Fruit fly (Drosophila melanogaster) whole organism, embryonic: ENCODE data around the gene Kr-h1.

Experiments used
- Bteb2 ChIP-seq: fragments of 200-800 bp; sonication (Bioruptor generic); optimal IDR thresholded peaks from 2 replicates; lab custom pipeline; 2016; ENCODE audit warnings: missing biosample characterization, missing genetic modification characterization
- CG1233 ChIP-seq: fragments of 200-800 bp; sonication (Bioruptor generic); optimal IDR thresholded peaks from 4 replicates; lab custom pipeline; 2018; ENCODE audit warnings: missing biosample characterization, mild to moderate bottlenecking, missing genetic modification characterization
- CG12769 ChIP-seq: fragments of 200-800 bp; sonication (Bioruptor generic); optimal IDR thresholded peaks from 2 replicates; lab custom pipeline; 2019; ENCODE audit warnings: missing biosample characterization, mild to moderate bottlenecking, missing genetic modification characterization, moderate library complexity
- CG13424 ChIP-seq: fragments of 200-800 bp; sonication (Bioruptor generic); optimal IDR thresholded peaks from 2 replicates; lab custom pipeline; 2019; ENCODE audit warnings: missing biosample characterization, mild to moderate bottlenecking, missing genetic modification characterization, moderate library complexity
- CG14014 ChIP-seq: fragments of 200-800 bp; sonication (Bioruptor generic); IDR thresholded peaks from 2 replicates; pipeline ENCODE4 v1.3.6; 2022; ENCODE audit warnings: missing biosample characterization, missing genetic modification characterization
- CG14965 ChIP-seq: fragments of 200-800 bp; sonication (Bioruptor generic); optimal IDR thresholded peaks from 2 replicates; lab custom pipeline; 2016; ENCODE audit warnings: missing biosample characterization, missing genetic modification characterization, borderline replicate concordance
- CG15514 ChIP-seq: fragments of 200-800 bp; sonication (Bioruptor generic); optimal IDR thresholded peaks from 3 replicates; lab custom pipeline; 2017; ENCODE audit warnings: missing biosample characterization, missing genetic modification characterization, mild to moderate bottlenecking, moderate library complexity, missing genetic modification reagents
- CG15601 ChIP-seq: fragments of 200-800 bp; sonication (Bioruptor generic); optimal IDR thresholded peaks from 3 replicates; lab custom pipeline; 2019; ENCODE audit warnings: missing biosample characterization, mild to moderate bottlenecking, missing genetic modification characterization, moderate library complexity
- CG1603 ChIP-seq: fragments of 200-800 bp; sonication (Bioruptor generic); optimal IDR thresholded peaks from 2 replicates; lab custom pipeline; 2019; ENCODE audit warnings: missing biosample characterization, mild to moderate bottlenecking, missing genetic modification characterization, moderate library complexity
- CG17361 ChIP-seq: fragments of 200-800 bp; sonication (Bioruptor generic); IDR thresholded peaks from 3 replicates; pipeline ENCODE4 v1.3.6; 2022; ENCODE audit warnings: missing biosample characterization, missing genetic modification characterization
- CG2678 ChIP-seq: fragments of 200-800 bp; sonication (Bioruptor generic); optimal IDR thresholded peaks from 3 replicates; lab custom pipeline; 2019; ENCODE audit warnings: missing biosample characterization, mild to moderate bottlenecking, missing genetic modification characterization, moderate library complexity
- CG30020 ChIP-seq: fragments of 200-800 bp; optimal IDR thresholded peaks from 2 replicates; lab custom pipeline; 2019; ENCODE audit warnings: missing biosample characterization, mild to moderate bottlenecking, missing genetic modification characterization, moderate library complexity
- CG31365 ChIP-seq: fragments of 200-800 bp; sonication (Bioruptor generic); optimal IDR thresholded peaks from 2 replicates; lab custom pipeline; 2018; ENCODE audit warnings: missing biosample characterization, mild to moderate bottlenecking, missing genetic modification characterization
- CG32532 ChIP-seq: fragments of 200-800 bp; sonication (Bioruptor generic); IDR thresholded peaks from 2 replicates; pipeline ENCODE4 v1.3.6; 2022; ENCODE audit warnings: missing biosample characterization, missing genetic modification characterization
- CG4617 ChIP-seq: fragments of 200-800 bp; sonication (Bioruptor generic); optimal IDR thresholded peaks from 3 replicates; lab custom pipeline; 2016; ENCODE audit warnings: missing biosample characterization, missing genetic modification characterization, borderline replicate concordance
- CG4854 ChIP-seq: fragments of 200-800 bp; sonication (Bioruptor generic); optimal IDR thresholded peaks from 2 replicates; lab custom pipeline; 2016; ENCODE audit warnings: missing biosample characterization, missing genetic modification characterization, inconsistent platforms
- CG7839 ChIP-seq: fragments of 200-800 bp; sonication (Bioruptor generic); optimal IDR thresholded peaks from 3 replicates; lab custom pipeline; 2018; ENCODE audit warnings: missing biosample characterization, mild to moderate bottlenecking, missing genetic modification characterization, moderate library complexity
- CG7928 ChIP-seq: fragments of 200-800 bp; sonication (Bioruptor generic); optimal IDR thresholded peaks from 2 replicates; lab custom pipeline; 2017; ENCODE audit warnings: missing biosample characterization, mild to moderate bottlenecking, missing genetic modification characterization
- CG9797 ChIP-seq: fragments of 200-800 bp; sonication (Bioruptor generic); optimal IDR thresholded peaks from 3 replicates; lab custom pipeline; 2018; ENCODE audit warnings: missing biosample characterization, mild to moderate bottlenecking, missing genetic modification characterization
- CHES-1-like ChIP-seq: fragments of 200-800 bp; sonication (Bioruptor generic); optimal IDR thresholded peaks from 2 replicates; lab custom pipeline; 2016; ENCODE audit warnings: missing biosample characterization, missing genetic modification characterization
- CoRest ChIP-seq: fragments of 200-800 bp; sonication (Bioruptor generic); optimal IDR thresholded peaks from 3 replicates; lab custom pipeline; 2018; ENCODE audit warnings: missing biosample characterization, mild to moderate bottlenecking, missing genetic modification characterization, moderate library complexity
- Dip3 ChIP-seq: fragments of 200-800 bp; sonication (Bioruptor generic); optimal IDR thresholded peaks from 3 replicates; lab custom pipeline; 2016; ENCODE audit warnings: missing biosample characterization, missing genetic modification characterization
- Drgx ChIP-seq: fragments of 200-800 bp; sonication (Bioruptor generic); IDR thresholded peaks from 2 replicates; pipeline ENCODE4 v1.3.6; 2022; ENCODE audit warnings: missing biosample characterization, missing genetic modification characterization
- Ets65A ChIP-seq: fragments of 200-800 bp; sonication (Bioruptor generic); peaks from one replicate; lab custom pipeline; 2016; ENCODE audit warnings: missing biosample characterization, missing genetic modification characterization
- Fer1 ChIP-seq: fragments of 200-800 bp; sonication (Bioruptor generic); optimal IDR thresholded peaks from 2 replicates; lab custom pipeline; 2017; ENCODE audit warnings: missing biosample characterization, mild to moderate bottlenecking, missing genetic modification characterization
- HLH54F ChIP-seq: fragments of 200-800 bp; sonication (Bioruptor generic); optimal IDR thresholded peaks from 3 replicates; lab custom pipeline; 2016; ENCODE audit warnings: missing biosample characterization, missing genetic modification characterization
- MBD-R2 ChIP-seq: fragments of 200-800 bp; sonication (Bioruptor generic); IDR thresholded peaks from 2 replicates; pipeline ENCODE4 v1.3.6; 2022; ENCODE audit warnings: missing biosample characterization, missing genetic modification characterization
- Mes4 ChIP-seq: fragments of 200-800 bp; sonication (Bioruptor generic); optimal IDR thresholded peaks from 2 replicates; lab custom pipeline; 2016; ENCODE audit warnings: missing biosample characterization, missing genetic modification characterization
- Pdp1 ChIP-seq, 2 experiments: fragments of 200-800 bp; sonication (Bioruptor generic); optimal IDR thresholded peaks; 3 replicates each; lab custom pipeline; 2016; ENCODE audit warnings: missing biosample characterization in 2 of 2, missing genetic modification characterization in 2 of 2, mild to moderate bottlenecking in 1 of 2, moderate library complexity in 1 of 2
- Sin3A ChIP-seq: fragments of >200 bp; optimal IDR thresholded peaks from 2 replicates; lab custom pipeline; 2018
- Six4 ChIP-seq: fragments of 200-800 bp; sonication (Bioruptor generic); optimal IDR thresholded peaks from 2 replicates; lab custom pipeline; 2016; ENCODE audit warnings: missing biosample characterization, missing genetic modification characterization
- Sry-β ChIP-seq: fragments of 200-800 bp; sonication (Bioruptor generic); optimal IDR thresholded peaks from 2 replicates; lab custom pipeline; 2018; ENCODE audit warnings: missing biosample characterization, mild to moderate bottlenecking, missing genetic modification characterization, moderate library complexity
- Sry-δ ChIP-seq: fragments of 200-800 bp; sonication (Bioruptor generic); optimal IDR thresholded peaks from 2 replicates; lab custom pipeline; 2016; ENCODE audit warnings: missing biosample characterization, missing genetic modification characterization
- amos ChIP-seq: fragments of 200-800 bp; sonication (Bioruptor generic); IDR thresholded peaks from 2 replicates; pipeline ENCODE4 v1.3.6; 2022; ENCODE audit warnings: missing biosample characterization, missing genetic modification characterization; ENCODE audit not compliant: partially characterized antibody
- chinmo ChIP-seq: fragments of 200-800 bp; sonication (Bioruptor generic); IDR thresholded peaks from 4 replicates; pipeline ENCODE4 v1.3.6; 2022; ENCODE audit warnings: missing biosample characterization, missing genetic modification characterization; ENCODE audit not compliant: partially characterized antibody
- dmrt11E ChIP-seq: fragments of 200-800 bp; sonication (Bioruptor generic); optimal IDR thresholded peaks from 3 replicates; lab custom pipeline; 2018; ENCODE audit warnings: missing biosample characterization, mild to moderate bottlenecking, missing genetic modification characterization, moderate library complexity
- dpn ChIP-seq, 2 experiments: fragments of 200-800 bp; sonication (Bioruptor generic); optimal IDR thresholded peaks; 3 replicates each; lab custom pipeline; 2016; ENCODE audit warnings: missing biosample characterization in 2 of 2, missing genetic modification characterization in 2 of 2
- emc ChIP-seq: fragments of 200-800 bp; sonication (Bioruptor generic); optimal IDR thresholded peaks from 2 replicates; lab custom pipeline; 2016; ENCODE audit warnings: missing biosample characterization, missing genetic modification characterization
- gem ChIP-seq: fragments of 200-800 bp; sonication (Bioruptor generic); optimal IDR thresholded peaks from 2 replicates; lab custom pipeline; 2019; ENCODE audit warnings: missing biosample characterization, mild to moderate bottlenecking, missing genetic modification characterization, moderate library complexity
- gfzf ChIP-seq: fragments of 200-800 bp; sonication (Bioruptor generic); optimal IDR thresholded peaks from 2 replicates; lab custom pipeline; 2016; ENCODE audit warnings: missing biosample characterization, mild to moderate bottlenecking, missing genetic modification characterization, moderate library complexity
- gro ChIP-seq: fragments of 200-800 bp; sonication (Bioruptor generic); optimal IDR thresholded peaks from 2 replicates; lab custom pipeline; 2016; ENCODE audit warnings: missing biosample characterization, missing genetic modification characterization
- hb ChIP-seq: fragments of 200-800 bp; sonication (Bioruptor generic); IDR thresholded peaks from 3 replicates; pipeline ENCODE4 v1.3.6; 2022; ENCODE audit warnings: missing biosample characterization, missing genetic modification characterization; ENCODE audit not compliant: partially characterized antibody
- knrl ChIP-seq: fragments of 200-800 bp; sonication (Bioruptor generic); IDR thresholded peaks from 3 replicates; pipeline ENCODE4 v1.3.6; 2022; ENCODE audit warnings: missing biosample characterization, missing genetic modification characterization; ENCODE audit not compliant: partially characterized antibody
- lbe ChIP-seq: fragments of 200-800 bp; sonication (Bioruptor generic); optimal IDR thresholded peaks from 2 replicates; lab custom pipeline; 2016; ENCODE audit warnings: missing biosample characterization, mild to moderate bottlenecking, missing genetic modification characterization
- nmo ChIP-seq: fragments of 200-800 bp; sonication (Bioruptor generic); optimal IDR thresholded peaks from 2 replicates; lab custom pipeline; 2018; ENCODE audit warnings: missing biosample characterization, mild to moderate bottlenecking, missing genetic modification characterization, moderate library complexity
- phol ChIP-seq: fragments of 200-800 bp; sonication (Bioruptor generic); optimal IDR thresholded peaks from 3 replicates; lab custom pipeline; 2018; ENCODE audit warnings: missing biosample characterization, mild to moderate bottlenecking, missing genetic modification characterization, moderate library complexity
- sd ChIP-seq: fragments of 200-800 bp; sonication (Bioruptor generic); optimal IDR thresholded peaks from 3 replicates; lab custom pipeline; 2018; ENCODE audit warnings: missing biosample characterization, mild to moderate bottlenecking, missing genetic modification characterization, moderate library complexity
- sisA ChIP-seq: fragments of 200-800 bp; sonication (Bioruptor generic); IDR thresholded peaks from 2 replicates; pipeline ENCODE4 v1.3.6; 2022; ENCODE audit warnings: missing biosample characterization, missing genetic modification characterization
- trem ChIP-seq: fragments of 200-800 bp; optimal IDR thresholded peaks from 3 replicates; lab custom pipeline; 2019; ENCODE audit warnings: missing biosample characterization, mild to moderate bottlenecking, missing genetic modification characterization, moderate library complexity

Kr-h1 gene

DNA sequence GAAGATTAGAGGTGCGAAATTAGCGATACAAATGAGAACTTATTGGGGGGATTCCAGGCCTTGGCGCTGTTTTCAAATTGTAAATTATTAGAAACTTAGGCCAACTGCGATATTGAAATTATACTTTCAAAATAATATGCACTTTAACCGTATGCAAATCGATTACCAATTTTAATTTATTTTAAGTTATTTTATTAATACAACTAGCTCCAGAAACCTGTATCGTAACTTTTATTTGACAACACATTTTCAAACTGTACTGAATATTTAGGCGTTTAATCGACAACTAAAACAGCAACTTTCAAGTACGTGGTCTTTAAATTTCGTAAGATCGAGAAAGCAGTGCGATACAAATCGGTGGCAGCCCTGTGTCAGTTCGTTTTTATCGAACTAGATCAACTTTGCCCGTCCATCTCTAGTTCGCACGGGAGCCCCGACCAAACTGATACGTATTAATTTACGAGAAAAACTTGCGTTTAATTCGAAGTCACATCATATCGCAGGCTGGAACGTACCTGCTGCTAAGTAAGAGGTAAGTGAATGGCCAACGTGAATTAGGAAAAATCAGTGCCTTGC is 11.7 kb upstream of the Kr-h1 start, which contains the start of the genes CG9154 and Kr-h2 (continued):
- peak; percentile 56 for TF ChIP-seq CG2678 (tag; lab: Kevin White, UChicago)
- TF ChIP-seq CoRest (tag; lab: Kevin White, UChicago): peak; percentile 69
- peak; percentile 23 for TF ChIP-seq Mes4 (GFP tag; lab: Kevin White, UChicago)
- TF ChIP-seq CG7928: peak; percentile 75
- peak; percentile 15 for TF ChIP-seq HLH54F (GFP tag; lab: Kevin White, UChicago)
- TF ChIP-seq CG1603 (tag; lab: Kevin White, UChicago): peak; percentile 56
- TF ChIP-seq hb (GFP tag; lab: Robert Waterston, UW): peak; percentile 59; the same call in 1 of the 3 replicates
- peak; percentile 15 for TF ChIP-seq CG9797 (GFP tag; lab: Kevin White, UChicago)
- TF ChIP-seq chinmo (GFP tag; lab: Robert Waterston, UW): peak; percentile 23; the same call in 1 of the 4 replicates
- peak in 1 of 2 experiments; percentile 18 for TF ChIP-seq dpn (GFP tag; optimal IDR thresholded peaks at IDR 0.05; lab: Kevin White, UChicago)
- TF ChIP-seq CG15514 (GFP tag; lab: Kevin White, UChicago): peak; percentile 100
- 0 out of 2 replicates have a peak, but pooled peaks have one; percentile 20 for TF ChIP-seq CG14014 (GFP tag; lab: Robert Waterston, UW)
- no peak for TF ChIP-seq CG14965
- TF ChIP-seq Ets65A (GFP tag; lab: Kevin White, UChicago): peak; percentile 94
- TF ChIP-seq Sry-δ (GFP tag; lab: Kevin White, UChicago): peak; percentile 93
- TF ChIP-seq CG15601 (tag; lab: Kevin White, UChicago): peak; percentile 48
- TF ChIP-seq CHES-1-like (GFP tag; lab: Kevin White, UChicago): peak; percentile 32
- peak; percentile 28 for TF ChIP-seq Sry-β (GFP tag; lab: Kevin White, UChicago)
- TF ChIP-seq CG13424: peak; percentile 35
- TF ChIP-seq Drgx (GFP tag; lab: Robert Waterston, UW): peak; percentile 39
- TF ChIP-seq lbe: no peak
- peak; percentile 75 for TF ChIP-seq amos
- peak; percentile 48 for TF ChIP-seq Sin3A (lab: Kevin White, UChicago)
- TF ChIP-seq sisA (GFP tag; lab: Robert Waterston, UW): no peak
- peak; percentile 33 for TF ChIP-seq sd (tag; lab: Kevin White, UChicago)
- TF ChIP-seq CG30020: peak; percentile 34
- TF ChIP-seq Bteb2 (GFP tag; lab: Kevin White, UChicago): no peak
- TF ChIP-seq CG32532 (GFP tag; lab: Robert Waterston, UW): peak; percentile 54; the same call in 1 of the 2 replicates
- TF ChIP-seq dmrt11E: peak; percentile 11
- TF ChIP-seq nmo (GFP tag; lab: Kevin White, UChicago): peak; percentile 61
- TF ChIP-seq CG4617: peak; percentile 79
- TF ChIP-seq phol: peak; percentile 37
- TF ChIP-seq gfzf (GFP tag; lab: Kevin White, UChicago): no peak
- no peak for TF ChIP-seq gro (GFP tag; lab: Kevin White, UChicago)
- peak; percentile 5 for TF ChIP-seq Fer1 (GFP tag; lab: Kevin White, UChicago)
- peak; percentile 77 for TF ChIP-seq knrl (GFP tag; lab: Robert Waterston, UW)
- TF ChIP-seq CG4854 (GFP tag; lab: Kevin White, UChicago): no peak
- TF ChIP-seq CG12769 (tag; lab: Kevin White, UChicago): peak; percentile 5
- peak; percentile 7 for TF ChIP-seq Dip3 (GFP tag; lab: Kevin White, UChicago)
- no peak for TF ChIP-seq CG1233 (GFP tag; lab: Kevin White, UChicago)
- peak; percentile 47 for TF ChIP-seq CG7839 (tag; lab: Kevin White, UChicago)
- TF ChIP-seq Pdp1 (GFP tag; optimal IDR thresholded peaks at IDR 0.05; lab: Kevin White, UChicago): peak in 1 of 2 experiments; percentile 18
- TF ChIP-seq trem: peak; percentile 73
- TF ChIP-seq MBD-R2 (GFP tag; lab: Robert Waterston, UW): peak; percentile 37; the same call in 1 of the 2 replicates
- TF ChIP-seq CG31365: peak; percentile 90
- no peak for TF ChIP-seq Six4
- peak; percentile 54 for TF ChIP-seq CG17361 (GFP tag; lab: Robert Waterston, UW)
- no peak for TF ChIP-seq emc (GFP tag; lab: Kevin White, UChicago)
- peak; percentile 56 for TF ChIP-seq gem (tag; lab: Kevin White, UChicago)
